Fruit fly (Drosophila melanogaster) whole organism: Measurements from ENCODE around the gene eIF3l.

Source experiments
- CG8478 ChIP-seq: fragments of >200 bp; optimal IDR thresholded peaks from 2 replicates; lab custom pipeline; 2018; ENCODE audit warnings: inconsistent platforms
- pan ChIP-seq: fragments of >200 bp; optimal IDR thresholded peaks from 2 replicates; lab custom pipeline; 2017
- psq ChIP-seq: fragments of >200 bp; optimal IDR thresholded peaks from 2 replicates; lab custom pipeline; 2017

- TF ChIP-seq pan (lab: Kevin White, UChicago) (no peak), CG8478 (no peak), psq (lab: Kevin White, UChicago) (no peak)
Observed at dm6 chr3L:12118631-12119030, 27.3 kb downstream of the eIF3l start.
